Worm (Caenorhabditis elegans) whole organism, late embryonic: Measurements from ENCODE around the gene scl-11.

ENCODE experiments used
- elt-2 ChIP-seq: sonication (generic microtip); optimal IDR thresholded peaks from 2 replicates; lab custom pipeline; 2016; ENCODE audit warnings: missing genetic modification reagents, missing genetic modification characterization, missing compliant biosample characterization
- gmeb-2 ChIP-seq: sonication (generic microtip); optimal IDR thresholded peaks from 2 replicates; lab custom pipeline; 2016; ENCODE audit warnings: missing genetic modification characterization, inconsistent platforms, missing compliant biosample characterization
- pag-3 ChIP-seq: sonication (generic microtip); optimal IDR thresholded peaks from 2 replicates; lab custom pipeline; 2016; ENCODE audit warnings: missing compliant biosample characterization, missing genetic modification characterization, borderline replicate concordance

ce11 chrIV:13085675-13086074, 34.5 kb downstream of the scl-11 start:
- no peak for TF ChIP-seq elt-2 (tag; lab: Kevin White, UChicago)
- no peak for TF ChIP-seq pag-3 (tag; lab: Kevin White, UChicago)
- TF ChIP-seq gmeb-2 (tag; lab: Kevin White, UChicago), result no peak
